Worm (Caenorhabditis elegans): ENCODE measurements around the gene sre-26.

Gene sre-26

ce11 chrII:12406394-12406793 is 14.0 kb downstream of the sre-26 start, which contains the start of gene sre-30:
Gene sre-30 (minus strand): TSS chrII:12406494.
- no peak for TF ChIP-seq mml-1 (tag; optimal IDR thresholded peaks at IDR 0.05)

DNA sequence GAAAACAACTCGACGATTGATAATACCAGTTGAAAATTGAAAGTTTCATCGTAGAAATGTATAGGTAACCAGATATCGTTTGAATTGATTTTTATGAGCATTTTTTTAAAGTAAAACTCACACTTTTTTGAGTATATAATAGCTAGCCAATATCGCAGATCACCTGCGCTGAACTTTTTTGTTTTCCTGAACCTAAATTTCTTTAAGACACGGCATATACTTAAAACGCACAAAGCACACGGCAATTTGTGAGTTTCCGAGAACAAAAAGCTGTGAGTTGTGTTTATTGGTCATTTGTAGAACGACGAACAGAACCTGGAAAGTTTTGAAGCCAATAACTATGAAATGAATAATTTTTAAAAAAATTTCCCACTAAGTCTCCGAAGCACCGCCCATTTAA is 18.6 kb downstream of the sre-26 start, which contains the start of gene sre-29:
Gene sre-29 (minus strand): TSS at position 101 of the 400 bp plus-strand sequence.
- TF ChIP-seq elt-1 (tag; optimal IDR thresholded peaks at IDR 0.05) (no peak), egl-5 (tag; optimal IDR thresholded peaks at IDR 0.05) (no peak)

ce11 chrII:12397656-12398055 is 22.7 kb downstream of the sre-26 start, which contains the start of gene F57G9.7:
Gene F57G9.7 (minus strand): TSS chrII:12397756.
- no peak for TF ChIP-seq elt-3 (tag; optimal IDR thresholded peaks at IDR 0.05)
- no peak for TF ChIP-seq ceh-82 (tag; optimal IDR thresholded peaks at IDR 0.05)
- TF ChIP-seq snpc-4 (tag; optimal IDR thresholded peaks at IDR 0.05), result no peak
- TF ChIP-seq daf-12 (tag; optimal IDR thresholded peaks at IDR 0.05), result no peak

ce11 chrII:12394138-12394537 is 26.2 kb downstream of the sre-26 start:
- no peak for TF ChIP-seq nhr-12 (tag; optimal IDR thresholded peaks at IDR 0.05)
- no peak for TF ChIP-seq nhr-11 (tag; optimal IDR thresholded peaks at IDR 0.05)
- TF ChIP-seq nhr-43 (tag; optimal IDR thresholded peaks at IDR 0.05; ENCODE audit: poor library complexity, severe bottlenecking), result no peak
- TF ChIP-seq ztf-11 (tag; optimal IDR thresholded peaks at IDR 0.05), result no peak
- no peak for TF ChIP-seq elt-1 (tag; optimal IDR thresholded peaks at IDR 0.05)
- no peak for TF ChIP-seq pha-4 (tag; optimal IDR thresholded peaks at IDR 0.05)
- TF ChIP-seq ceh-28 (tag; optimal IDR thresholded peaks at IDR 0.05), result peak; percentile 91

ce11 chrII:12393690-12394089 is 26.7 kb downstream of the sre-26 start, which contains the start of gene Y57A10B.7:
Gene Y57A10B.7 (minus strand): TSS chrII:12393790.
- TF ChIP-seq lin-39 (tag; optimal IDR thresholded peaks at IDR 0.05), result no peak
- no peak for TF ChIP-seq fkh-2 (tag; optimal IDR thresholded peaks at IDR 0.05)
- no peak for TF ChIP-seq eor-1 (tag; optimal IDR thresholded peaks at IDR 0.05)
- TF ChIP-seq nhr-77 (tag; optimal IDR thresholded peaks at IDR 0.05), result no peak
- no peak for TF ChIP-seq ama-1 (optimal IDR thresholded peaks at IDR 0.05)
- TF ChIP-seq nhr-43 (tag; optimal IDR thresholded peaks at IDR 0.05; ENCODE audit: poor library complexity, severe bottlenecking), result no peak
- TF ChIP-seq tbx-2 (tag; optimal IDR thresholded peaks at IDR 0.05), result no peak
- TF ChIP-seq mml-1 (tag; optimal IDR thresholded peaks at IDR 0.05), result no peak
- no peak for TF ChIP-seq ceh-82 (tag; optimal IDR thresholded peaks at IDR 0.05)
- no peak for TF ChIP-seq nhr-12 (tag; optimal IDR thresholded peaks at IDR 0.05)
- no peak for TF ChIP-seq mdl-1 (tag; optimal IDR thresholded peaks at IDR 0.05)
- no peak for TF ChIP-seq zag-1 (tag; optimal IDR thresholded peaks at IDR 0.05)
- no peak for TF ChIP-seq snpc-4 (tag; optimal IDR thresholded peaks at IDR 0.05)
- TF ChIP-seq fkh-10 (GFP tag; optimal IDR thresholded peaks at IDR 0.05), result no peak
- no peak for TF ChIP-seq egl-5 (tag; optimal IDR thresholded peaks at IDR 0.05)
- no peak for TF ChIP-seq nhr-67 (tag; optimal IDR thresholded peaks at IDR 0.05)
- no peak for TF ChIP-seq hmg-11 (tag; optimal IDR thresholded peaks at IDR 0.05)
- TF ChIP-seq daf-12 (tag; optimal IDR thresholded peaks at IDR 0.05), result no peak
- TF ChIP-seq egl-27 (tag; optimal IDR thresholded peaks at IDR 0.05), result no peak

- TF ChIP-seq fos-1 (tag; optimal IDR thresholded peaks at IDR 0.05), result no peak
- TF ChIP-seq ama-1 (optimal IDR thresholded peaks at IDR 0.05), result no peak
- no peak for TF ChIP-seq egl-5 (tag; optimal IDR thresholded peaks at IDR 0.05)
- TF ChIP-seq jun-1 (tag; optimal IDR thresholded peaks at IDR 0.05), result no peak
- TF ChIP-seq skn-1 (tag; optimal IDR thresholded peaks at IDR 0.05), result no peak
- TF ChIP-seq aly-2 (tag; optimal IDR thresholded peaks at IDR 0.05), result no peak
- no peak for TF ChIP-seq nhr-43 (tag; optimal IDR thresholded peaks at IDR 0.05; ENCODE audit: poor library complexity, severe bottlenecking)
- no peak for TF ChIP-seq lin-15B (tag; optimal IDR thresholded peaks at IDR 0.05)
- no peak for TF ChIP-seq unc-62 (GFP tag; optimal IDR thresholded peaks at IDR 0.05)
- no peak for TF ChIP-seq daf-12 (tag; optimal IDR thresholded peaks at IDR 0.05)
- no peak for TF ChIP-seq nhr-77 (tag; optimal IDR thresholded peaks at IDR 0.05)
- TF ChIP-seq ceh-9 (tag; optimal IDR thresholded peaks at IDR 0.05), result no peak
- no peak for TF ChIP-seq pha-4 (tag; optimal IDR thresholded peaks at IDR 0.05)
- TF ChIP-seq nhr-12 (tag; optimal IDR thresholded peaks at IDR 0.05), result no peak
- no peak for TF ChIP-seq fkh-10 (GFP tag; optimal IDR thresholded peaks at IDR 0.05)
- no peak for TF ChIP-seq nhr-67 (tag; optimal IDR thresholded peaks at IDR 0.05)
- no peak for TF ChIP-seq R02D3.7 (tag; optimal IDR thresholded peaks at IDR 0.05)
- no peak for TF ChIP-seq hmg-11 (tag; optimal IDR thresholded peaks at IDR 0.05)
These were observed 30.6 kb downstream of the sre-26 start, which contains the start of gene Y57A10B.6 for ce11 chrII:12389783-12390182. Gene Y57A10B.6 (plus strand): TSS chrII:12390083.
